Worm (Caenorhabditis elegans) whole organism, L4/young adult: ENCODE results near the gene H38K22.9.

Source experiments
- dao-5 ChIP-seq: sonication (generic microtip); optimal IDR thresholded peaks from 2 replicates; lab custom pipeline; 2016; ENCODE audit warnings: missing genotype, missing genetic modification characterization, moderate library complexity, missing compliant biosample characterization
- him-1 ChIP-seq: sonication (generic microtip); optimal IDR thresholded peaks from 2 replicates; lab custom pipeline; 2016; ENCODE audit warnings: missing genotype, missing genetic modification reagents, missing genetic modification characterization, missing compliant biosample characterization

DNA sequence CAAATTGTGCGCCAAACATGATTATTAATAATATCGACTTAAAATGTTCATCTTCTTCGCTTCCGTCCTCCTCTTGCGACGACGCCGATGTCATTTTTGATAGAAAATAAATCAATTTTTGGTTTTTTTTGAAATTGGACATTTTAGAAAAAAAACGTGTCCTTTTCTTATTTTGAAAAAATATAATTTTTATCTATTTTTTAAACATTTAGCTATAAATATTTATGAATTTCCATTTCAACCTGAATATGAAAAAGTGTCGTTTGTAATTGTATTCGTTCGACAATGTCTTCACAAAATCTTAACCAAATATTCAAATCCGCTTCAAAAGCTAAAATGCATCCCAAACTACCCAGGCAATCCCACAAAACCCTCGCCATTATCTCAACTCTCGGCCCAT is 36.6 kb upstream of the H38K22.9 start, which contains the start of gene R10E4.3:
- TF ChIP-seq him-1 (tag; lab: Kevin White, UChicago) (no peak), dao-5 (no peak)
